Worm (Caenorhabditis elegans): ENCODE measurements around the gene R01E6.5.

Gene R01E6.5

ce11 chrX:13584725-13585371 is 48.0 kb downstream of the R01E6.5 start, which contains the start of gene unc-84:
Gene unc-84, plus strand, starts transcription at chrX:13584775.
- no peak for TF ChIP-seq flt-1 (GFP tag; IDR thresholded peaks at IDR 0.05)
- TF ChIP-seq ceh-36 (tag; optimal IDR thresholded peaks at IDR 0.05) = no peak
- TF ChIP-seq tbx-11 (GFP tag; IDR thresholded peaks at IDR 0.05) = no peak
- no peak for TF ChIP-seq sea-1 (GFP tag; conservative IDR thresholded peaks at IDR 0.05)
- no peak for TF ChIP-seq aly-1 (tag; optimal IDR thresholded peaks at IDR 0.05)
- no peak for TF ChIP-seq ama-1 (optimal IDR thresholded peaks at IDR 0.05)
- TF ChIP-seq hmg-4 (GFP tag; optimal IDR thresholded peaks at IDR 0.05) = peak; percentile 4
- peak; percentile 63; the same call in 1 of the 2 replicates for TF ChIP-seq pes-1 (GFP tag; IDR thresholded peaks at IDR 0.05)

Data from whole organism, early embryonic.